Fruit fly (Drosophila melanogaster) whole organism, embryonic: ENCODE data around the gene CG7298.

ENCODE experiments used
- C15 ChIP-seq: fragments of 200-800 bp; sonication (Bioruptor generic); IDR thresholded peaks from 3 replicates; pipeline ENCODE4 v1.3.6; 2022; ENCODE audit warnings: missing biosample characterization, missing genetic modification characterization
- CG32532 ChIP-seq: fragments of 200-800 bp; sonication (Bioruptor generic); IDR thresholded peaks from 2 replicates; pipeline ENCODE4 v1.3.6; 2022; ENCODE audit warnings: missing biosample characterization, missing genetic modification characterization
- Elba2 ChIP-seq: fragments of 200-800 bp; sonication (Bioruptor generic); optimal IDR thresholded peaks from 3 replicates; lab custom pipeline; 2016; ENCODE audit warnings: missing biosample characterization, missing genetic modification characterization
- grn ChIP-seq: fragments of 200-800 bp; sonication (Bioruptor generic); optimal IDR thresholded peaks from 3 replicates; lab custom pipeline; 2017; ENCODE audit warnings: missing biosample characterization, missing genetic modification characterization
- pb ChIP-seq: fragments of 200-800 bp; sonication (Bioruptor generic); optimal IDR thresholded peaks from 3 replicates; lab custom pipeline; 2016; ENCODE audit warnings: missing biosample characterization, missing genetic modification characterization

DNA sequence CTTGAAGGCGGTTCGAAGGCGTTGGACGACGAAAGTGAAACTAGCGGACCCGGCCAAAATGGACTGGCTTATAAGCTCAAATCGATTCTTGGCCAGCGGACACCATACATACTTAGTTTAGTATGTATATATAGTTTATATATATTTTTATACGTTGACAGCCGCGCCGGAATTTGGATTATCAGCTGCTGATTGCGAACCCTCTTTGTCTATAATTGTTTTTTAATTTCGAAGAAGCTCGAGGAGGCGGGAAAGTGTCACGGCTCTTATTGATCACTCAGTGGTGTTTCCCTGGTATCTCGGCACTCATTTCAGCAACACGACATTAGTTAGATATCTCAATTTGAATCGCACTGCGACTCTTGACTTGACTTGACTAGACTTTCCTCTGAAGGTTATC, 16.9 kb upstream of the CG7298 start, which contains the start of gene CG6933:
- no peak for TF ChIP-seq Elba2
- no peak for TF ChIP-seq pb (GFP tag; lab: Kevin White, UChicago)
- no peak for TF ChIP-seq grn
- no peak for TF ChIP-seq CG32532 (GFP tag; lab: Robert Waterston, UW)
- TF ChIP-seq C15: no peak
